Worm (Caenorhabditis elegans): ENCODE measurements around the gene ZK354.7.

ce11 chrIV:5297436-5298012, 5.4 kb downstream of the ZK354.7 start, which contains the start of the genes ZK354.6 and msp-113:
- TF ChIP-seq lin-15B (tag; optimal IDR thresholded peaks at IDR 0.05) (no peak), unc-39 (tag; optimal IDR thresholded peaks at IDR 0.05) (no peak), fkh-10 (GFP tag; optimal IDR thresholded peaks at IDR 0.05) (no peak), nhr-12 (tag; optimal IDR thresholded peaks at IDR 0.05) (no peak), ZK546.5 (tag; optimal IDR thresholded peaks at IDR 0.05) (no peak), nhr-28 (tag; optimal IDR thresholded peaks at IDR 0.05) (no peak)
